Fruit fly (Drosophila melanogaster) whole organism, embryonic: ENCODE data around the gene Fer3HCH.
A peak's percentile ranks its signal among the peaks of the same experiment; 100 is the strongest.

Experiments
- Blimp-1 ChIP-seq: fragments of 200-800 bp; sonication (Bioruptor generic); optimal IDR thresholded peaks from 3 replicates; lab custom pipeline; 2018; ENCODE audit warnings: missing biosample characterization, missing genetic modification characterization, mild to moderate bottlenecking, moderate library complexity, missing genetic modification reagents
- CG1024 ChIP-seq: fragments of 200-800 bp; sonication (Bioruptor generic); IDR thresholded peaks from 2 replicates; pipeline ENCODE4 v1.3.6; 2022; ENCODE audit warnings: missing biosample characterization, missing genetic modification characterization
- CG10267 ChIP-seq: fragments of 200-800 bp; sonication (Bioruptor generic); optimal IDR thresholded peaks from 2 replicates; lab custom pipeline; 2018; ENCODE audit warnings: missing biosample characterization, mild to moderate bottlenecking, missing genetic modification characterization, moderate library complexity
- CG11093 ChIP-seq: fragments of 200-800 bp; sonication (Bioruptor generic); IDR thresholded peaks from 3 replicates; pipeline ENCODE4 v1.3.6; 2022; ENCODE audit warnings: missing biosample characterization, missing genetic modification characterization
- CG11695 ChIP-seq: fragments of 200-800 bp; sonication (Bioruptor generic); IDR thresholded peaks from 3 replicates; pipeline ENCODE4 v1.3.6; 2022; ENCODE audit warnings: missing biosample characterization, missing genetic modification characterization
- CG12071 ChIP-seq: fragments of 200-800 bp; sonication (Bioruptor generic); optimal IDR thresholded peaks from 3 replicates; lab custom pipeline; 2018; ENCODE audit warnings: missing biosample characterization, mild to moderate bottlenecking, missing genetic modification characterization
- CG12236 ChIP-seq: fragments of 200-800 bp; sonication (Bioruptor generic); optimal IDR thresholded peaks from 2 replicates; lab custom pipeline; 2016; ENCODE audit warnings: missing biosample characterization, missing genetic modification characterization
- CG13123 ChIP-seq: fragments of 200-800 bp; sonication (Bioruptor generic); optimal IDR thresholded peaks from 2 replicates; lab custom pipeline; 2016; ENCODE audit warnings: missing biosample characterization, missing genetic modification characterization
- CG16815 ChIP-seq: fragments of 200-800 bp; sonication (Bioruptor generic); optimal IDR thresholded peaks from 3 replicates; lab custom pipeline; 2017; ENCODE audit warnings: missing biosample characterization, mild to moderate bottlenecking, missing genetic modification characterization
- CG17359 ChIP-seq: fragments of 200-800 bp; sonication (Bioruptor generic); optimal IDR thresholded peaks from 3 replicates; lab custom pipeline; 2018; ENCODE audit warnings: missing biosample characterization, mild to moderate bottlenecking, missing genetic modification characterization, moderate library complexity
- CG2199 ChIP-seq: fragments of 200-800 bp; sonication (Bioruptor generic); IDR thresholded peaks from 3 replicates; pipeline ENCODE4 v1.3.6; 2022; ENCODE audit warnings: missing biosample characterization, missing genetic modification characterization
- CG3065 ChIP-seq: fragments of 200-800 bp; sonication (Bioruptor generic); optimal IDR thresholded peaks from 2 replicates; lab custom pipeline; 2016; ENCODE audit warnings: missing biosample characterization, missing genetic modification characterization
- CG33213 ChIP-seq: fragments of 200-800 bp; sonication (Bioruptor generic); optimal IDR thresholded peaks from 3 replicates; lab custom pipeline; 2016; ENCODE audit warnings: missing biosample characterization, missing genetic modification characterization
- CG3838 ChIP-seq: fragments of 200-800 bp; sonication (Bioruptor generic); optimal IDR thresholded peaks from 3 replicates; lab custom pipeline; 2016; ENCODE audit warnings: missing biosample characterization, missing genetic modification characterization
- CG4617 ChIP-seq: fragments of 200-800 bp; sonication (Bioruptor generic); optimal IDR thresholded peaks from 3 replicates; lab custom pipeline; 2016; ENCODE audit warnings: missing biosample characterization, missing genetic modification characterization, borderline replicate concordance
- CG6813 ChIP-seq: fragments of 200-800 bp; sonication (Bioruptor generic); optimal IDR thresholded peaks from 2 replicates; lab custom pipeline; 2017; ENCODE audit warnings: missing biosample characterization, missing genetic modification characterization, mild to moderate bottlenecking, moderate library complexity, missing genetic modification reagents
- CG8089 ChIP-seq: fragments of 200-800 bp; sonication (Bioruptor generic); optimal IDR thresholded peaks from 3 replicates; lab custom pipeline; 2016; ENCODE audit warnings: missing biosample characterization, missing genetic modification characterization
- CG9876 ChIP-seq: fragments of 200-800 bp; sonication (Bioruptor generic); optimal IDR thresholded peaks from 2 replicates; lab custom pipeline; 2016; ENCODE audit warnings: missing biosample characterization, missing genetic modification characterization
- CkIIα-i1 ChIP-seq: fragments of 200-800 bp; sonication (Bioruptor generic); IDR thresholded peaks from 2 replicates; pipeline ENCODE4 v1.3.6; 2022; ENCODE audit warnings: missing biosample characterization, missing genetic modification characterization
- CrebB ChIP-seq: fragments of 200-800 bp; sonication (Bioruptor generic); optimal IDR thresholded peaks from 3 replicates; lab custom pipeline; 2018; ENCODE audit warnings: missing biosample characterization, mild to moderate bottlenecking, missing genetic modification characterization
- Dad ChIP-seq: fragments of 200-800 bp; sonication (Bioruptor generic); optimal IDR thresholded peaks from 3 replicates; lab custom pipeline; 2016; ENCODE audit warnings: missing biosample characterization, missing genetic modification characterization
- Dip2 ChIP-seq: fragments of 200-800 bp; sonication (Bioruptor generic); IDR thresholded peaks from 2 replicates; pipeline ENCODE4 v1.3.6; 2022; ENCODE audit warnings: missing biosample characterization, missing genetic modification characterization
- Doc2 ChIP-seq: fragments of 200-800 bp; sonication (Bioruptor generic); IDR thresholded peaks from 2 replicates; pipeline ENCODE4 v1.3.6; 2022; ENCODE audit warnings: missing biosample characterization, missing genetic modification characterization
- E2f2 ChIP-seq: fragments of 200-800 bp; sonication (Bioruptor generic); IDR thresholded peaks from 2 replicates; pipeline ENCODE4 v1.3.6; 2022; ENCODE audit warnings: missing biosample characterization, missing genetic modification characterization
- Fer2 ChIP-seq: fragments of 200-800 bp; sonication (Bioruptor generic); optimal IDR thresholded peaks from 2 replicates; lab custom pipeline; 2018; ENCODE audit warnings: missing biosample characterization, mild to moderate bottlenecking, missing genetic modification characterization, moderate library complexity
- Hand ChIP-seq: fragments of 200-800 bp; sonication (Bioruptor generic); optimal IDR thresholded peaks from 2 replicates; lab custom pipeline; 2017; ENCODE audit warnings: mild to moderate bottlenecking, missing biosample characterization, missing genetic modification reagents, missing genetic modification characterization
- Kr ChIP-seq: fragments of 200-800 bp; sonication (Bioruptor generic); optimal IDR thresholded peaks from 2 replicates; lab custom pipeline; 2017; ENCODE audit warnings: missing biosample characterization, mild to moderate bottlenecking, missing genetic modification characterization
- ab ChIP-seq: fragments of 200-800 bp; sonication (Bioruptor generic); optimal IDR thresholded peaks from 2 replicates; lab custom pipeline; 2016; ENCODE audit warnings: missing biosample characterization, missing genetic modification characterization
- ara ChIP-seq: fragments of 200-800 bp; sonication (Bioruptor generic); IDR thresholded peaks from 2 replicates; pipeline ENCODE4 v1.3.6; 2022; ENCODE audit warnings: missing biosample characterization, missing genetic modification characterization
- chn ChIP-seq: fragments of 200-800 bp; sonication (Bioruptor generic); optimal IDR thresholded peaks from 2 replicates; lab custom pipeline; 2016; ENCODE audit warnings: missing biosample characterization, missing genetic modification characterization
- crc ChIP-seq: fragments of 200-800 bp; sonication (Bioruptor generic); optimal IDR thresholded peaks from 2 replicates; lab custom pipeline; 2016; ENCODE audit warnings: missing biosample characterization, missing genetic modification characterization
- dmrt11E ChIP-seq: fragments of 200-800 bp; sonication (Bioruptor generic); optimal IDR thresholded peaks from 3 replicates; lab custom pipeline; 2018; ENCODE audit warnings: missing biosample characterization, mild to moderate bottlenecking, missing genetic modification characterization, moderate library complexity
- emc ChIP-seq: fragments of 200-800 bp; sonication (Bioruptor generic); optimal IDR thresholded peaks from 2 replicates; lab custom pipeline; 2016; ENCODE audit warnings: missing biosample characterization, missing genetic modification characterization
- gt ChIP-seq: fragments of 200-800 bp; sonication (Bioruptor generic); IDR thresholded peaks from 2 replicates; pipeline ENCODE4 v1.3.6; 2022; ENCODE audit warnings: missing biosample characterization, missing genetic modification characterization
- ham ChIP-seq: fragments of 200-800 bp; sonication (Bioruptor generic); IDR thresholded peaks from 2 replicates; pipeline ENCODE4 v1.3.6; 2022; ENCODE audit warnings: missing biosample characterization, missing genetic modification characterization
- ind ChIP-seq: fragments of 200-800 bp; sonication (Bioruptor generic); optimal IDR thresholded peaks from 3 replicates; lab custom pipeline; 2016; ENCODE audit warnings: missing biosample characterization, missing genetic modification characterization
- kni ChIP-seq: fragments of 200-800 bp; sonication (Bioruptor generic); optimal IDR thresholded peaks from 3 replicates; lab custom pipeline; 2017; ENCODE audit warnings: mild to moderate bottlenecking, missing biosample characterization, missing genetic modification reagents, missing genetic modification characterization
- mam ChIP-seq: fragments of 200-800 bp; sonication (Bioruptor generic); optimal IDR thresholded peaks from 3 replicates; lab custom pipeline; 2016; ENCODE audit warnings: missing biosample characterization, missing genetic modification characterization
- p53 ChIP-seq: fragments of 200-800 bp; sonication (Bioruptor generic); optimal IDR thresholded peaks from 2 replicates; lab custom pipeline; 2016; ENCODE audit warnings: missing biosample characterization, missing genetic modification characterization
- pan ChIP-seq, 4 experiments: fragments of >200 bp in 3 of 4; fragments of 200-800 bp in 1 of 4; sonication (Bioruptor generic) in 1 of 4; optimal IDR thresholded peaks in 3 of 4; IDR thresholded peaks in 1 of 4; 2 replicates each; pipeline versions ENCODE4 v1.3.6 to Lab custom; 2017 to 2022; ENCODE audit warnings: missing biosample characterization in 2 of 4, missing genetic modification characterization in 2 of 4, mixed read lengths in 1 of 4
- phol ChIP-seq: fragments of 200-800 bp; sonication (Bioruptor generic); optimal IDR thresholded peaks from 3 replicates; lab custom pipeline; 2018; ENCODE audit warnings: missing biosample characterization, mild to moderate bottlenecking, missing genetic modification characterization, moderate library complexity
- prd ChIP-seq, 3 experiments: fragments of >200 bp in 2 of 3; fragments of 200-800 bp in 1 of 3; sonication (Bioruptor generic) in 1 of 3; optimal IDR thresholded peaks in 2 of 3; IDR thresholded peaks in 1 of 3; 2 replicates in 2 of 3; 3 replicates in 1 of 3; pipeline versions ENCODE4 v1.3.6 to Lab custom; 2017 to 2022; ENCODE audit warnings: missing biosample characterization in 1 of 3, missing genetic modification characterization in 1 of 3
- ranshi ChIP-seq: fragments of 200-800 bp; sonication (Bioruptor generic); IDR thresholded peaks from 2 replicates; pipeline ENCODE4 v1.3.6; 2022; ENCODE audit warnings: missing biosample characterization, missing genetic modification characterization
- rib ChIP-seq: fragments of 200-800 bp; sonication (Bioruptor generic); IDR thresholded peaks from 2 replicates; pipeline ENCODE4 v1.3.6; 2022; ENCODE audit warnings: missing biosample characterization, missing genetic modification characterization
- ro ChIP-seq: fragments of 200-800 bp; sonication (Bioruptor generic); IDR thresholded peaks from 2 replicates; pipeline ENCODE4 v1.3.6; 2022; ENCODE audit warnings: missing biosample characterization, missing genetic modification characterization
- row ChIP-seq: fragments of 200-800 bp; sonication (Bioruptor generic); IDR thresholded peaks from 3 replicates; pipeline ENCODE4 v1.3.6; 2022; ENCODE audit warnings: missing biosample characterization, missing genetic modification characterization
- tap ChIP-seq: fragments of 200-800 bp; optimal IDR thresholded peaks from 3 replicates; lab custom pipeline; 2019; ENCODE audit warnings: missing biosample characterization, mild to moderate bottlenecking, missing genetic modification characterization, moderate library complexity
- unc-4 ChIP-seq: fragments of 200-800 bp; sonication (Bioruptor generic); IDR thresholded peaks from 2 replicates; pipeline ENCODE4 v1.3.6; 2022; ENCODE audit warnings: missing biosample characterization, missing genetic modification characterization; ENCODE audit not compliant: partially characterized antibody
- vnd ChIP-seq: fragments of 200-800 bp; sonication (Bioruptor generic); IDR thresholded peaks from 3 replicates; pipeline ENCODE4 v1.3.6; 2022; ENCODE audit warnings: missing biosample characterization, missing genetic modification characterization; ENCODE audit not compliant: partially characterized antibody
- z ChIP-seq: fragments of 200-800 bp; sonication (Bioruptor generic); IDR thresholded peaks from 3 replicates; pipeline ENCODE4 v1.3.6; 2022; ENCODE audit warnings: missing biosample characterization, missing genetic modification characterization

Fer3HCH gene

dm6 chrX:13108144-13108824 is at the start of gene Fer3HCH (continued):
- no peak for TF ChIP-seq CG8089 (GFP tag; lab: Kevin White, UChicago)
- no peak for TF ChIP-seq p53 (GFP tag; lab: Kevin White, UChicago)
- peak; percentile 9 for TF ChIP-seq Blimp-1 (GFP tag; lab: Kevin White, UChicago)
- TF ChIP-seq CG4617 (GFP tag; lab: Kevin White, UChicago) = no peak
- no peak for TF ChIP-seq emc (GFP tag; lab: Kevin White, UChicago)
- TF ChIP-seq ro (GFP tag; lab: Robert Waterston, UW) = no peak
- TF ChIP-seq CG33213 (GFP tag; lab: Kevin White, UChicago) = no peak
- no peak for TF ChIP-seq vnd (GFP tag; lab: Robert Waterston, UW)
- TF ChIP-seq chn (GFP tag; lab: Kevin White, UChicago) = no peak
- TF ChIP-seq unc-4 (GFP tag; lab: Robert Waterston, UW) = no peak
- TF ChIP-seq Fer2 (tag; lab: Kevin White, UChicago) = no peak
- no peak for TF ChIP-seq CG16815 (GFP tag; lab: Kevin White, UChicago)
- TF ChIP-seq Hand (GFP tag; lab: Kevin White, UChicago) = no peak
- TF ChIP-seq CkIIα-i1 = no peak
- no peak for TF ChIP-seq CG6813
- no peak for TF ChIP-seq ranshi (GFP tag; lab: Robert Waterston, UW)
- no peak for TF ChIP-seq CG10267 (tag; lab: Kevin White, UChicago)
- TF ChIP-seq row = no peak
- no peak for TF ChIP-seq crc (GFP tag; lab: Kevin White, UChicago)
- no peak for TF ChIP-seq ab (GFP tag; lab: Kevin White, UChicago)
- peak; percentile 23 for TF ChIP-seq CG17359
- no peak for TF ChIP-seq z (GFP tag; lab: Robert Waterston, UW)
- no peak for TF ChIP-seq CG11093 (GFP tag; lab: Robert Waterston, UW)
- TF ChIP-seq CG12071 (GFP tag; lab: Kevin White, UChicago) = peak; percentile 19
- TF ChIP-seq CG3838 (GFP tag; lab: Kevin White, UChicago) = no peak
- no peak for TF ChIP-seq CG12236
- TF ChIP-seq gt = no peak
- peak; percentile 22; the same call in 1 of the 3 replicates for TF ChIP-seq CG11695 (GFP tag; lab: Robert Waterston, UW)
- TF ChIP-seq pan (optimal IDR thresholded peaks at IDR 0.05; lab: Kevin White, UChicago) = no peak
- TF ChIP-seq pan (GFP tag; optimal IDR thresholded peaks at IDR 0.05 in 1 of 2, IDR thresholded peaks at IDR 0.05 in 1 of 2) = no peak
- TF ChIP-seq phol (tag; lab: Kevin White, UChicago) = no peak
- no peak for TF ChIP-seq tap
- TF ChIP-seq Dip2 (GFP tag; lab: Robert Waterston, UW) = no peak
- no peak for TF ChIP-seq CG13123 (GFP tag; lab: Kevin White, UChicago)
- no peak for TF ChIP-seq ind (GFP tag; lab: Kevin White, UChicago)
- TF ChIP-seq CrebB = no peak
- TF ChIP-seq Dad (GFP tag; lab: Kevin White, UChicago) = no peak
- no peak for TF ChIP-seq CG3065 (GFP tag; lab: Kevin White, UChicago)
- no peak for TF ChIP-seq Doc2 (GFP tag; lab: Robert Waterston, UW)
- TF ChIP-seq CG2199 (GFP tag; lab: Robert Waterston, UW) = no peak
- no peak for TF ChIP-seq ara (GFP tag; lab: Robert Waterston, UW)
- no peak for TF ChIP-seq ham (GFP tag; lab: Robert Waterston, UW)
- TF ChIP-seq kni (GFP tag; lab: Kevin White, UChicago) = peak; percentile 70
- TF ChIP-seq prd (optimal IDR thresholded peaks at IDR 0.05; lab: Kevin White, UChicago) = no peak
- TF ChIP-seq prd (GFP tag; IDR thresholded peaks at IDR 0.05; lab: Robert Waterston, UW) = no peak
- TF ChIP-seq Kr = no peak
- TF ChIP-seq rib (GFP tag; lab: Robert Waterston, UW) = no peak
- TF ChIP-seq mam = no peak
- TF ChIP-seq dmrt11E = peak; percentile 15
- TF ChIP-seq E2f2 (GFP tag; lab: Robert Waterston, UW) = no peak
- TF ChIP-seq CG1024 (GFP tag; lab: Robert Waterston, UW) = 0 out of 2 replicates have a peak, but pooled peaks have one; percentile 20
- no peak for TF ChIP-seq CG9876 (GFP tag; lab: Kevin White, UChicago)
